Worm (Caenorhabditis elegans): Measurements from ENCODE around the gene Y57G11B.8.
A peak's percentile ranks its signal among the peaks of the same experiment; 100 is the strongest.

Gene Y57G11B.8

ce11 chrIV:14549308-14549707 is 29.2 kb downstream of the Y57G11B.8 start, which contains the start of gene T27E7.9:
Gene T27E7.9 (minus strand): TSS chrIV:14549408.
- TF ChIP-seq nhr-43 (tag; optimal IDR thresholded peaks at IDR 0.05; ENCODE audit: poor library complexity, severe bottlenecking) (no peak), mml-1 (tag; optimal IDR thresholded peaks at IDR 0.05) (no peak), egl-27 (tag; optimal IDR thresholded peaks at IDR 0.05) (no peak), aly-2 (tag; optimal IDR thresholded peaks at IDR 0.05) (no peak), lin-39 (tag; optimal IDR thresholded peaks at IDR 0.05) (no peak)

DNA sequence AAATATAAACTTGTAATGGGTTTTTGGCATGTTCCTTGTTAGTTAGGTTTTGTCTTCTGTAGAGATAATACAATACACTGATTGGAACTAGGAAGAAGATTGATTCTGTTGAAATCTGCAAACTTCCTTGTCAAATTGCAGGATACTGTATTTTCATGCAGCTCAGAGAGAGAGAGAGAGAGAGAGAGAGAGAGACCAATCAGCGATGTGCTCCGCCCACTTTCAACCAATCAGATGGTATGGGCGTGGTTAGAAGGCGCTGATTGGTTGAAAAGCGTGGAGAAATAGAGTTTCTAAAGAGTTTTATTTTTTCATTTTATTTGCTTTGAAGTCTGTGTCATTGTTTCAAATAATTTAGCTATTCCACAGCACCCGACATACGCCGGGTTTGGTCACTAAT is 31.2 kb downstream of the Y57G11B.8 start:
- TF ChIP-seq sea-2 (GFP tag; optimal IDR thresholded peaks at IDR 0.05) = no peak
- no peak for TF ChIP-seq lin-39 (tag; optimal IDR thresholded peaks at IDR 0.05)
- TF ChIP-seq lin-15B (tag; optimal IDR thresholded peaks at IDR 0.05) = no peak
- no peak for TF ChIP-seq aly-2 (tag; optimal IDR thresholded peaks at IDR 0.05)
- TF ChIP-seq mml-1 (tag; optimal IDR thresholded peaks at IDR 0.05) = no peak
- no peak for TF ChIP-seq pha-4 (tag; optimal IDR thresholded peaks at IDR 0.05)
- TF ChIP-seq nfya-1 (tag; optimal IDR thresholded peaks at IDR 0.05; ENCODE audit: insufficient read depth) = peak; percentile 88
- TF ChIP-seq ceh-9 (tag; optimal IDR thresholded peaks at IDR 0.05) = no peak
- no peak for TF ChIP-seq ceh-28 (tag; optimal IDR thresholded peaks at IDR 0.05)

- TF ChIP-seq pha-4 (tag; optimal IDR thresholded peaks at IDR 0.05) (no peak), nhr-76 (tag; optimal IDR thresholded peaks at IDR 0.05) (no peak), mdl-1 (tag; optimal IDR thresholded peaks at IDR 0.05) (no peak), nhr-237 (tag; optimal IDR thresholded peaks at IDR 0.05) (no peak), ceh-82 (tag; optimal IDR thresholded peaks at IDR 0.05) (no peak), unc-62 (GFP tag; optimal IDR thresholded peaks at IDR 0.05) (no peak), zag-1 (tag; optimal IDR thresholded peaks at IDR 0.05) (no peak), tbx-2 (tag; optimal IDR thresholded peaks at IDR 0.05) (no peak), ceh-16 (tag; optimal IDR thresholded peaks at IDR 0.05) (no peak), lin-39 (tag; optimal IDR thresholded peaks at IDR 0.05) (no peak), ceh-28 (tag; optimal IDR thresholded peaks at IDR 0.05) (no peak), ztf-4 (tag; optimal IDR thresholded peaks at IDR 0.05) (no peak), mml-1 (tag; optimal IDR thresholded peaks at IDR 0.05) (no peak), jun-1 (tag; optimal IDR thresholded peaks at IDR 0.05) (no peak), nhr-67 (tag; optimal IDR thresholded peaks at IDR 0.05) (no peak), ztf-11 (tag; optimal IDR thresholded peaks at IDR 0.05) (no peak), fkh-10 (GFP tag; optimal IDR thresholded peaks at IDR 0.05) (no peak)
These were observed 36.0 kb downstream of the Y57G11B.8 start, which contains the start of gene pals-29 for ce11 chrIV:14542517-14542916. Gene pals-29 (minus strand): TSS chrIV:14542617.

- TF ChIP-seq eor-1 (tag; optimal IDR thresholded peaks at IDR 0.05) (no peak), nfya-1 (tag; optimal IDR thresholded peaks at IDR 0.05; ENCODE audit: insufficient read depth) (no peak), nhr-11 (tag; optimal IDR thresholded peaks at IDR 0.05) (no peak), lin-15B (tag; optimal IDR thresholded peaks at IDR 0.05) (no peak), ceh-9 (tag; optimal IDR thresholded peaks at IDR 0.05) (no peak), ceh-28 (tag; optimal IDR thresholded peaks at IDR 0.05) (no peak), elt-1 (tag; optimal IDR thresholded peaks at IDR 0.05) (no peak), elt-2 (tag; optimal IDR thresholded peaks at IDR 0.05) (no peak), unc-62 (GFP tag; optimal IDR thresholded peaks at IDR 0.05) (no peak), ceh-82 (tag; optimal IDR thresholded peaks at IDR 0.05) (no peak), nhr-237 (tag; optimal IDR thresholded peaks at IDR 0.05) (no peak), mml-1 (tag; optimal IDR thresholded peaks at IDR 0.05) (no peak)
These were observed 41.6 kb downstream of the Y57G11B.8 start, which contains the start of gene T27E7.5 for ce11 chrIV:14536911-14537310. Gene T27E7.5 (plus strand): TSS chrIV:14537163.

- no peak for TF ChIP-seq lin-15B (tag; optimal IDR thresholded peaks at IDR 0.05)
- TF ChIP-seq fos-1 (tag; optimal IDR thresholded peaks at IDR 0.05) = no peak
- TF ChIP-seq ceh-28 (tag; optimal IDR thresholded peaks at IDR 0.05) = no peak
- no peak for TF ChIP-seq elt-3 (tag; optimal IDR thresholded peaks at IDR 0.05)
- no peak for TF ChIP-seq nhr-67 (tag; optimal IDR thresholded peaks at IDR 0.05)
- no peak for TF ChIP-seq aly-2 (tag; optimal IDR thresholded peaks at IDR 0.05)
- no peak for TF ChIP-seq fkh-10 (GFP tag; optimal IDR thresholded peaks at IDR 0.05)
- no peak for TF ChIP-seq ceh-16 (tag; optimal IDR thresholded peaks at IDR 0.05)
- TF ChIP-seq elt-2 (tag; optimal IDR thresholded peaks at IDR 0.05) = no peak
- no peak for TF ChIP-seq fkh-2 (tag; optimal IDR thresholded peaks at IDR 0.05)
- TF ChIP-seq lin-39 (tag; optimal IDR thresholded peaks at IDR 0.05) = no peak
- no peak for TF ChIP-seq nhr-25 (tag; optimal IDR thresholded peaks at IDR 0.05)
- no peak for TF ChIP-seq hmg-11 (tag; optimal IDR thresholded peaks at IDR 0.05)
- no peak for TF ChIP-seq zag-1 (tag; optimal IDR thresholded peaks at IDR 0.05)
- no peak for TF ChIP-seq ZK546.5 (tag; optimal IDR thresholded peaks at IDR 0.05)
- no peak for TF ChIP-seq ceh-9 (tag; optimal IDR thresholded peaks at IDR 0.05)
- TF ChIP-seq ztf-11 (tag; optimal IDR thresholded peaks at IDR 0.05) = no peak
- no peak for TF ChIP-seq ceh-82 (tag; optimal IDR thresholded peaks at IDR 0.05)
- no peak for TF ChIP-seq nfya-1 (tag; optimal IDR thresholded peaks at IDR 0.05; ENCODE audit: insufficient read depth)
- TF ChIP-seq snpc-4 (tag; optimal IDR thresholded peaks at IDR 0.05) = no peak
These were observed 43.5 kb downstream of the Y57G11B.8 start, which contains the start of gene T27E7.4 for ce11 chrIV:14534967-14535366. Gene T27E7.4 (minus strand): TSS chrIV:14535067.

Data from whole organism, L3 larva.